Worm (Caenorhabditis elegans): ENCODE data around the gene K12H6.4.

K12H6.4 gene

DNA sequence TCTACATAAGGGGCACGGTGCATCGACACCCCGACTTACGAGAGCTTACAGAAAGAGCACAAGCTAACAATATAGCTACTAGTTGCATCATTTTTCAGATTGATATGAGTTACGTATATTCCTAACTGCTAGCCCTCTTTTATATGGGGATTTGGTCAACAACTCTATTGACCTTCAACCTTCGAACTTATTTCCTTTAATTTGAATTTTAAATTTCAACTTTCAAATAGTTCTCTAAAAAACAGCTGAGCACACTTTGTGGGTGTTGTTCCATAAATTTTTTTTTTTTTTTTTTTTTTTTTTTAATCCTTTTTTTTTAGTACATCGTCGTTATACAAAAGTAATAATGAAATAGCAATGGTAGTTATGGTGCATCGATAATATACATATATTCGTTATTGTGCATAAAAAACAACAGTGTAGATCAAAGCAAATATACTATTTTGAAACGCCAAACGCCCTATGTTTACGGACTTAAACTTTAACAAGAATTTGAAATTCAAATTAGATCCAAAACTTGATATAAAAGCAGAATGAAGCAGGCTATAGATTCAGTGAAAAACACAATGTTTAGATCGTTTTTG lies 42.6 kb upstream of the K12H6.4 start, which contains the start of the genes Y110A2AL.9 and Y110A2AL.3:
TSS of gene Y110A2AL.9 (minus strand) at position 101 of the 584 bp plus-strand sequence.
TSS of gene Y110A2AL.3 (plus strand) at position 534 of the 584 bp plus-strand sequence.
- TF ChIP-seq nfya-2 (GFP tag; IDR thresholded peaks at IDR 0.05): no peak

ce11 chrII:2865355-2865754 lies 41.3 kb upstream of the K12H6.4 start:
- TF ChIP-seq nhr-120 (GFP tag; IDR thresholded peaks at IDR 0.05): 0 out of 2 replicates have a peak, but pooled peaks have one; percentile 28
- peak; percentile 55; the same call in 1 of the 2 replicates for TF ChIP-seq zfh-2 (GFP tag; conservative IDR thresholded peaks at IDR 0.05)
- no peak for TF ChIP-seq nhr-27 (tag; optimal IDR thresholded peaks at IDR 0.05)
- no peak for TF ChIP-seq dox-1 (GFP tag; IDR thresholded peaks at IDR 0.05)
- TF ChIP-seq lir-1 (GFP tag; conservative IDR thresholded peaks at IDR 0.05): no peak

DNA sequence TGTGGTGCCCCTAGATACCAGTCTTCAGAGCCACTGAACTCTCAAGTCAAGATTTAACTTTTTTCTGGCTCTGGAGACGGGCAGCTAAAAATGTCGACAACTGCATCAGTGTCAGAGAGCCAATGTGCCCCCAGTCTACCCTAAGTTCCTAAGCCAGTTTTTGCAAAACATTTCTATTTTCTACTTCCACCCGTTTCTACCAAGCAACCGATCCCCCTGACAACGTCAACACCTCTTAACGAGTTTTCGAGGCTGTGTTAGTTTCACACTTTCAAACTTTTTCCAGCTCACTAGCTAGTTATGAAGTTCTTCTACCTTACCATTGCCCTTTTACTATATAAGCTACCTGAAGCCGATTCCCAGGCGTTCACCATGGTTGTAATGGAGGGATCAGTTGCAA lies 40.2 kb upstream of the K12H6.4 start, which contains the start of gene Y110A2AL.5:
TSS of gene Y110A2AL.5 (plus strand) at position 301 of the 400 bp plus-strand sequence.
- TF ChIP-seq Y56A3A.18 (GFP tag; IDR thresholded peaks at IDR 0.05) (no peak), F22D6.2 (tag; optimal IDR thresholded peaks at IDR 0.05) (no peak), hsf-1 (GFP tag; IDR thresholded peaks at IDR 0.05) (no peak), F37B4.10 (GFP tag; IDR thresholded peaks at IDR 0.05) (no peak), sea-2 (GFP tag; IDR thresholded peaks at IDR 0.05) (no peak), nhr-80 (tag; optimal IDR thresholded peaks at IDR 0.05) (no peak), K11D2.4 (GFP tag; IDR thresholded peaks at IDR 0.05) (no peak), unc-130 (GFP tag; optimal IDR thresholded peaks at IDR 0.05) (no peak), F39B2.1 (GFP tag; IDR thresholded peaks at IDR 0.05) (no peak), fkh-3 (tag; optimal IDR thresholded peaks at IDR 0.05) (no peak), dpl-1 (GFP tag; optimal IDR thresholded peaks at IDR 0.05) (no peak), lin-54 (GFP tag; optimal IDR thresholded peaks at IDR 0.05) (no peak), T07F8.4 (tag; optimal IDR thresholded peaks at IDR 0.05) (no peak), pha-4 (tag; optimal IDR thresholded peaks at IDR 0.05) (no peak), ztf-6 (GFP tag; IDR thresholded peaks at IDR 0.05) (no peak), F23B12.7 (tag; optimal IDR thresholded peaks at IDR 0.05; ENCODE audit: insufficient read depth) (no peak), dpff-1 (tag; optimal IDR thresholded peaks at IDR 0.05) (no peak), ceh-27 (GFP tag; optimal IDR thresholded peaks at IDR 0.05) (no peak)

ce11 chrII:2862557-2863035 lies 38.5 kb upstream of the K12H6.4 start:
- TF ChIP-seq F39B2.1 (GFP tag; IDR thresholded peaks at IDR 0.05) (no peak), die-1 (tag; optimal IDR thresholded peaks at IDR 0.05) (no peak), egl-18 (GFP tag; IDR thresholded peaks at IDR 0.05) (no peak), madf-10 (tag; optimal IDR thresholded peaks at IDR 0.05) (no peak), aptf-2 (GFP tag; conservative IDR thresholded peaks at IDR 0.05) (no peak), T07F8.4 (tag; optimal IDR thresholded peaks at IDR 0.05) (no peak), aptf-3 (GFP tag; IDR thresholded peaks at IDR 0.05) (no peak), nhr-120 (GFP tag; IDR thresholded peaks at IDR 0.05) (no peak), ama-1 (optimal IDR thresholded peaks at IDR 0.05) (no peak), ama-1 (GFP tag; optimal IDR thresholded peaks at IDR 0.05) (no peak), madf-3 (GFP tag; IDR thresholded peaks at IDR 0.05) (no peak), bed-1 (GFP tag; IDR thresholded peaks at IDR 0.05) (no peak), madf-6 (GFP tag; IDR thresholded peaks at IDR 0.05) (no peak), ekl-4 (GFP tag; IDR thresholded peaks at IDR 0.05) (no peak), unc-130 (GFP tag; optimal IDR thresholded peaks at IDR 0.05) (no peak), hlh-26 (GFP tag; conservative IDR thresholded peaks at IDR 0.05) (no peak), ceh-27 (GFP tag; optimal IDR thresholded peaks at IDR 0.05) (no peak)
